Fruit fly (Drosophila melanogaster): ENCODE results near the gene Cox17.

The Cox17 gene

dm6 chrX:15068537-15068936 is 16.0 kb downstream of the Cox17 start:
- TF ChIP-seq dmrt93B (GFP tag; optimal IDR thresholded peaks at IDR 0.05) (no peak), Rel (GFP tag; optimal IDR thresholded peaks at IDR 0.05) (no peak), Rel (tag; optimal IDR thresholded peaks at IDR 0.05) (peak; percentile 18), pan (optimal IDR thresholded peaks at IDR 0.05) (no peak), Mio (GFP tag; optimal IDR thresholded peaks at IDR 0.05) (no peak), HLH106 (tag; optimal IDR thresholded peaks at IDR 0.05) (no peak), Sp1 (GFP tag; optimal IDR thresholded peaks at IDR 0.05) (no peak), Myc (optimal IDR thresholded peaks at IDR 0.05) (no peak), Hnf4 (GFP tag; optimal IDR thresholded peaks at IDR 0.05) (peak; percentile 40), woc (GFP tag; optimal IDR thresholded peaks at IDR 0.05) (no peak), dsf (GFP tag; optimal IDR thresholded peaks at IDR 0.05; ENCODE audit: borderline replicate concordance) (no peak), N (GFP tag; optimal IDR thresholded peaks at IDR 0.05) (no peak)

DNA sequence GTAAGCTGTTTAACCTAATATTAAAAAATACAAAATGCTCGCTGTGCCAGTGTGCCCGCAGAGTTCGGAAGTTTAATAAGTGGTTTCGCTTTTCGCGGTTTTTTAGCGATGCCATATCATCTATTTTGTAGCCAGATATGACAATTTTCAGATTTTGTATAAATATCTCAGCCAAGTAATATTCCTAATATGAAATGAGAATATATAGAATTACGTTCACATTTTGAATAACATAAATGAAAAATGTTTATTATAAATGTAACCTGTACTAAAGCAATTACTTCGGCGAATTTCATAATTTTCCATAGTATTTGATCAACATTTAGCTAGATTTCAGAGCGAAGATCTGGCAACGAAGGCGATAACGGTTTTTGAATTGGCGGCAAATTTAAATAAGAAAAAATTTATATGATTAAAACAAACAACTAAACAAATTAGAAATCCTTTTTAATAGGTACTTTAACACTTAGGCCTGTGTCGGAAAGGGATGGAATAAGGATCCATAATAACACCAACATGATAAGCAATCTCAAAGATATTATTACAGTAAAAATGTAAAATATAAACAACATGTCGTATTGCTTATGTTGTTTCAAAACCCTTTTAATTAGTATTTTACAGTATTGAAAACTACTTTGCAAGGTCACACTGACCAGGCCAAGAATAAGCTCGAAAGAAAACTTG is 18.0 kb downstream of the Cox17 start, which contains the start of the genes opm and dob:
opm (minus strand) TSS at position 59 of the 684 bp plus-strand sequence.
dob (plus strand) TSS at position 634 of the 684 bp plus-strand sequence.
- TF ChIP-seq woc (GFP tag; optimal IDR thresholded peaks at IDR 0.05), result peak; percentile 74
- no peak for TF ChIP-seq br (GFP tag; optimal IDR thresholded peaks at IDR 0.05)
- TF ChIP-seq fru (GFP tag; optimal IDR thresholded peaks at IDR 0.05), result peak; percentile 12
- TF ChIP-seq tai (GFP tag; optimal IDR thresholded peaks at IDR 0.05), result no peak
- peak; percentile 29 for TF ChIP-seq Sp1 (GFP tag; optimal IDR thresholded peaks at IDR 0.05)
- TF ChIP-seq h (GFP tag; optimal IDR thresholded peaks at IDR 0.05), result peak; percentile 32
- no peak for TF ChIP-seq usp (GFP tag; optimal IDR thresholded peaks at IDR 0.05)
- peak in 1 of 2 experiments; percentile 16 for TF ChIP-seq foxo (GFP tag; optimal IDR thresholded peaks at IDR 0.05)
- peak; percentile 88 for TF ChIP-seq Myc (optimal IDR thresholded peaks at IDR 0.05)
- TF ChIP-seq ey (GFP tag; optimal IDR thresholded peaks at IDR 0.05), result no peak
- TF ChIP-seq Rel (GFP tag; optimal IDR thresholded peaks at IDR 0.05), result no peak
- TF ChIP-seq Rel (tag; optimal IDR thresholded peaks at IDR 0.05), result peak; percentile 73
- peak; percentile 46 for TF ChIP-seq HLH106 (tag; optimal IDR thresholded peaks at IDR 0.05)
- no peak for TF ChIP-seq dl (GFP tag; optimal IDR thresholded peaks at IDR 0.05; ENCODE audit: insufficient read depth in 1 of 2, partially characterized antibody in 2 of 2)
- peak; percentile 20 for TF ChIP-seq psq (GFP tag; optimal IDR thresholded peaks at IDR 0.05)

dm6 chrX:15063404-15064062 is 21.0 kb downstream of the Cox17 start, which contains the start of the genes hiw and ND-B18:
TSS of gene hiw (minus strand) at chrX:15063429.
TSS of gene ND-B18 (plus strand) at chrX:15063733.
- peak; percentile 16 for TF ChIP-seq HLH106 (tag; optimal IDR thresholded peaks at IDR 0.05)
- TF ChIP-seq Dif (GFP tag; optimal IDR thresholded peaks at IDR 0.05; ENCODE audit: partially characterized antibody), result no peak
- TF ChIP-seq h (GFP tag; optimal IDR thresholded peaks at IDR 0.05), result peak; percentile 47
- TF ChIP-seq fru (GFP tag; optimal IDR thresholded peaks at IDR 0.05), result peak; percentile 25
- TF ChIP-seq ey (GFP tag; optimal IDR thresholded peaks at IDR 0.05), result peak; percentile 14
- TF ChIP-seq Rel (GFP tag; optimal IDR thresholded peaks at IDR 0.05), result no peak
- peak; percentile 24 for TF ChIP-seq Rel (tag; optimal IDR thresholded peaks at IDR 0.05)
- TF ChIP-seq foxo (GFP tag; optimal IDR thresholded peaks at IDR 0.05), result peak in 1 of 2 experiments; percentile 51
- TF ChIP-seq Sp1 (GFP tag; optimal IDR thresholded peaks at IDR 0.05), result peak; percentile 16
- no peak for TF ChIP-seq pan (optimal IDR thresholded peaks at IDR 0.05)
- peak; percentile 43 for TF ChIP-seq rgr (GFP tag; optimal IDR thresholded peaks at IDR 0.05)
- peak; percentile 9 for TF ChIP-seq br (GFP tag; optimal IDR thresholded peaks at IDR 0.05)
- TF ChIP-seq Myc (optimal IDR thresholded peaks at IDR 0.05), result peak; percentile 23
- no peak for TF ChIP-seq N (GFP tag; optimal IDR thresholded peaks at IDR 0.05)

- TF ChIP-seq dl (GFP tag; optimal IDR thresholded peaks at IDR 0.05; ENCODE audit: insufficient read depth in 1 of 2, partially characterized antibody in 2 of 2) (no peak), N (GFP tag; optimal IDR thresholded peaks at IDR 0.05) (no peak), lola (GFP tag; optimal IDR thresholded peaks at IDR 0.05) (no peak), tai (GFP tag; optimal IDR thresholded peaks at IDR 0.05) (no peak), usp (GFP tag; optimal IDR thresholded peaks at IDR 0.05) (no peak), Sp1 (GFP tag; optimal IDR thresholded peaks at IDR 0.05) (no peak), ey (GFP tag; optimal IDR thresholded peaks at IDR 0.05) (no peak), Hr83 (GFP tag; optimal IDR thresholded peaks at IDR 0.05; ENCODE audit: poor library complexity, severe bottlenecking) (no peak), psq (GFP tag; optimal IDR thresholded peaks at IDR 0.05) (no peak), br (GFP tag; optimal IDR thresholded peaks at IDR 0.05) (no peak), h (GFP tag; optimal IDR thresholded peaks at IDR 0.05) (no peak), Dif (GFP tag; optimal IDR thresholded peaks at IDR 0.05; ENCODE audit: partially characterized antibody) (no peak), sage (GFP tag; optimal IDR thresholded peaks at IDR 0.05) (no peak), Hr78 (GFP tag; optimal IDR thresholded peaks at IDR 0.05) (no peak)
Observed at dm6 chrX:15062619-15063018, 21.9 kb downstream of the Cox17 start.

dm6 chrX:15048713-15049112 is 35.8 kb downstream of the Cox17 start:
- peak; percentile 56 for TF ChIP-seq psq (GFP tag; optimal IDR thresholded peaks at IDR 0.05)
- no peak for TF ChIP-seq usp (GFP tag; optimal IDR thresholded peaks at IDR 0.05)
- TF ChIP-seq Dif (GFP tag; optimal IDR thresholded peaks at IDR 0.05; ENCODE audit: partially characterized antibody), result peak; percentile 17
